Worm (Caenorhabditis elegans) whole organism, L4 larva: Measurements from ENCODE around the gene otpl-2.

Experiments
- R02D3.7 ChIP-seq: fragments of 150-350 bp; sonication (generic microtip); optimal IDR thresholded peaks from 3 replicates; lab custom pipeline; 2014; ENCODE audit warnings: missing biosample characterization, missing genetic modification characterization
- Y105C5A.15 ChIP-seq: fragments of 200-800 bp; sonication (Bioruptor generic); IDR thresholded peaks from 2 replicates; pipeline ENCODE4 v1.3.6; 2022; ENCODE audit warnings: missing genetic modification characterization, missing compliant biosample characterization
- dpl-1 ChIP-seq: fragments of 150-350 bp; optimal IDR thresholded peaks from 2 replicates; lab custom pipeline; 2014; ENCODE audit warnings: missing biosample characterization, missing genetic modification reagents, missing genetic modification characterization
- hlh-30 ChIP-seq: sonication (generic microtip); optimal IDR thresholded peaks from 2 replicates; lab custom pipeline; 2017; ENCODE audit warnings: antibody characterized with exemption, mild to moderate bottlenecking, missing genetic modification characterization, missing compliant biosample characterization; ENCODE audit not compliant: insufficient read depth
- lin-1 ChIP-seq: fragments of 200-800 bp; sonication (Bioruptor generic); IDR thresholded peaks from 2 replicates; pipeline ENCODE4 v1.3.6; 2022; ENCODE audit warnings: missing genetic modification reagents, missing genetic modification characterization, missing compliant biosample characterization
- lsy-2 ChIP-seq, 2 experiments: fragments of 150-350 bp in 1 of 2; sonication (generic microtip) in 1 of 2; optimal IDR thresholded peaks; 2 replicates each; lab custom pipeline; 2014 to 2017; ENCODE audit warnings: missing biosample characterization in 2 of 2, missing genetic modification characterization in 2 of 2
- mdl-1 ChIP-seq, 2 experiments: fragments of 150-350 bp in 1 of 2; sonication (generic microtip) in 1 of 2; optimal IDR thresholded peaks; 2 replicates each; lab custom pipeline; 2014 to 2017; ENCODE audit warnings: missing biosample characterization in 2 of 2, missing genetic modification characterization in 2 of 2
- pha-4 ChIP-seq, 2 experiments: fragments of 150-350 bp in 1 of 2; fragments of 200-800 bp in 1 of 2; sonication (Bioruptor generic) in 1 of 2; IDR thresholded peaks in 1 of 2; optimal IDR thresholded peaks in 1 of 2; 2 replicates each; pipeline versions ENCODE4 v1.3.6 to Lab custom; 2014 to 2022; ENCODE audit warnings: missing genetic modification characterization in 2 of 2, missing genetic modification reagents in 2 of 2, missing biosample characterization in 1 of 2, missing compliant biosample characterization in 1 of 2

DNA sequence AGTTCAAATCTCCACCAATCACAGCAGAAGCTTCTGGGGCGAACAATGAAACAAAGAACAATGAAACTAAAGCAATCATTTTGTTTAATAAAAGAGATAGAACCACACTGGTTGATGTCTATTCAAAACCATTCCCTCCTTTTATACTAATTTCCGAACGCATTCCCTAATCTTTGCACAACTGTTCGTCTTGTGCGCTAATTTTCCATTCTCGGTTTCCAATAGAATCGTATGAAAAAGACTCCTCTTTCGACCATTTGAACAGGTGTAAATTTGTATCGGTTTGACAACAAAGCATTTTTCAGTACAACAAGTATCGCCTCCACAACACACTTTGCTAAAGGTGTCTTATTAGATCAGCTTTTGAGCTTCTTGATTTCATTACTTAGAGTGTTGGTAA, 42.5 kb downstream of the otpl-2 start, which contains the start of gene T05B4.8:
- TF ChIP-seq lin-1 (GFP tag; lab: Robert Waterston, UW): no peak
- no peak for TF ChIP-seq mdl-1 (tag; optimal IDR thresholded peaks at IDR 0.05; lab: Kevin White, UChicago)
- TF ChIP-seq lsy-2 (tag; optimal IDR thresholded peaks at IDR 0.05; lab: Kevin White, UChicago): no peak
- TF ChIP-seq R02D3.7 (tag; lab: Kevin White, UChicago): no peak
- no peak for TF ChIP-seq dpl-1 (GFP tag; lab: Kevin White, UChicago)
- TF ChIP-seq hlh-30 (tag; lab: Kevin White, UChicago): no peak
- no peak for TF ChIP-seq Y105C5A.15 (GFP tag; lab: Robert Waterston, UW)
- TF ChIP-seq pha-4 (GFP tag; IDR thresholded peaks at IDR 0.05; lab: Robert Waterston, UW): no peak
- no peak for TF ChIP-seq pha-4 (tag; optimal IDR thresholded peaks at IDR 0.05; lab: Kevin White, UChicago)
